Worm (Caenorhabditis elegans) whole organism, mixed stage, embryonic: ENCODE results near the gene R07E4.1.
A peak's percentile ranks its signal among the peaks of the same experiment; 100 is the strongest.

Experiments
- M03D4.4 ChIP-seq: sonication (generic microtip); optimal IDR thresholded peaks from 2 replicates; lab custom pipeline; 2017; ENCODE audit warnings: mild to moderate bottlenecking, missing genetic modification characterization, missing compliant biosample characterization
- bed-3 ChIP-seq: fragments of 200-800 bp; sonication (Bioruptor generic); optimal IDR thresholded peaks from 3 replicates; lab custom pipeline; 2018; ENCODE audit warnings: mild to moderate bottlenecking, missing genetic modification characterization, moderate library complexity, missing compliant biosample characterization
- blmp-1 ChIP-seq: fragments of 150-350 bp; optimal IDR thresholded peaks from 2 replicates; lab custom pipeline; 2014; ENCODE audit warnings: missing biosample characterization, missing genetic modification characterization
- ceh-39 ChIP-seq: fragments of 150-350 bp; optimal IDR thresholded peaks from 2 replicates; lab custom pipeline; 2014; ENCODE audit warnings: missing biosample characterization, missing genetic modification characterization
- ceh-43 ChIP-seq: fragments of 200-800 bp; sonication (Bioruptor generic); optimal IDR thresholded peaks from 2 replicates; lab custom pipeline; 2018; ENCODE audit warnings: mild to moderate bottlenecking, missing genetic modification characterization, moderate library complexity, missing compliant biosample characterization
- ceh-83 ChIP-seq: fragments of 200-800 bp; sonication (Bioruptor generic); optimal IDR thresholded peaks from 2 replicates; lab custom pipeline; 2018; ENCODE audit warnings: mild to moderate bottlenecking, missing genetic modification characterization, missing compliant biosample characterization
- ces-1 ChIP-seq: fragments of 150-350 bp; optimal IDR thresholded peaks from 2 replicates; lab custom pipeline; 2014; ENCODE audit warnings: missing biosample characterization, missing genetic modification reagents, missing genetic modification characterization
- cnd-1 ChIP-seq: fragments of 200-800 bp; sonication (Bioruptor generic); optimal IDR thresholded peaks from 2 replicates; lab custom pipeline; 2018; ENCODE audit warnings: mild to moderate bottlenecking, missing genetic modification characterization, missing compliant biosample characterization
- drap-1 ChIP-seq: fragments of 200-800 bp; sonication (Bioruptor generic); optimal IDR thresholded peaks from 3 replicates; lab custom pipeline; 2018; ENCODE audit warnings: mild to moderate bottlenecking, missing genetic modification characterization, missing compliant biosample characterization
- elt-1 ChIP-seq: sonication (generic microtip); optimal IDR thresholded peaks from 2 replicates; lab custom pipeline; 2017; ENCODE audit warnings: missing genetic modification characterization, mild to moderate bottlenecking, missing compliant biosample characterization, antibody characterized with exemption, moderate library complexity, borderline replicate concordance; ENCODE audit not compliant: insufficient read depth
- elt-3 ChIP-seq: fragments of 150-350 bp; optimal IDR thresholded peaks from 2 replicates; lab custom pipeline; 2014; ENCODE audit warnings: missing biosample characterization, missing genetic modification characterization
- flh-1 ChIP-seq: fragments of 200-800 bp; sonication (Bioruptor generic); optimal IDR thresholded peaks from 2 replicates; lab custom pipeline; 2018; ENCODE audit warnings: mild to moderate bottlenecking, missing genetic modification characterization, moderate library complexity, missing compliant biosample characterization
- ham-2 ChIP-seq: fragments of 200-800 bp; sonication (Bioruptor generic); optimal IDR thresholded peaks from 2 replicates; lab custom pipeline; 2018; ENCODE audit warnings: mild to moderate bottlenecking, missing genetic modification characterization, missing compliant biosample characterization
- lin-32 ChIP-seq: fragments of 200-800 bp; sonication (Bioruptor generic); optimal IDR thresholded peaks from 2 replicates; lab custom pipeline; 2018; ENCODE audit warnings: mild to moderate bottlenecking, missing genetic modification characterization, missing compliant biosample characterization
- mab-5 ChIP-seq: fragments of 150-350 bp; optimal IDR thresholded peaks from 2 replicates; lab custom pipeline; 2014; ENCODE audit warnings: missing biosample characterization, missing genetic modification characterization
- mep-1 ChIP-seq: fragments of 150-350 bp; optimal IDR thresholded peaks from 2 replicates; lab custom pipeline; 2017; ENCODE audit warnings: missing biosample characterization, missing genetic modification reagents, missing genetic modification characterization, inconsistent platforms
- mls-2 ChIP-seq: sonication (generic microtip); optimal IDR thresholded peaks from 2 replicates; lab custom pipeline; 2016; ENCODE audit warnings: mild to moderate bottlenecking, missing genetic modification characterization, moderate library complexity, missing compliant biosample characterization
- nhr-12 ChIP-seq: fragments of 150-350 bp; optimal IDR thresholded peaks from 2 replicates; lab custom pipeline; 2014; ENCODE audit warnings: missing biosample characterization, missing genetic modification characterization
- nhr-2 ChIP-seq: fragments of 150-350 bp; optimal IDR thresholded peaks from 2 replicates; lab custom pipeline; 2014; ENCODE audit warnings: missing biosample characterization, missing genetic modification characterization
- nhr-237 ChIP-seq: fragments of 150-350 bp; optimal IDR thresholded peaks from 2 replicates; lab custom pipeline; 2014; ENCODE audit warnings: missing biosample characterization, missing genetic modification characterization
- nhr-28 ChIP-seq: fragments of 150-350 bp; optimal IDR thresholded peaks from 2 replicates; lab custom pipeline; 2014; ENCODE audit warnings: missing biosample characterization, missing genetic modification characterization
- nhr-76 ChIP-seq: sonication (generic microtip); optimal IDR thresholded peaks from 2 replicates; lab custom pipeline; 2017; ENCODE audit warnings: missing biosample characterization, missing genetic modification characterization
- pha-4 ChIP-seq: fragments of 150-350 bp; optimal IDR thresholded peaks from 2 replicates; lab custom pipeline; 2018; ENCODE audit warnings: missing biosample characterization, missing genetic modification reagents, missing genetic modification characterization
- snpc-4 ChIP-seq: fragments of 150-350 bp; optimal IDR thresholded peaks from 2 replicates; lab custom pipeline; 2014; ENCODE audit warnings: missing biosample characterization, missing genetic modification characterization
- sptf-1 ChIP-seq: sonication (generic microtip); optimal IDR thresholded peaks from 2 replicates; lab custom pipeline; 2017; ENCODE audit warnings: mild to moderate bottlenecking, missing genetic modification characterization, moderate library complexity, missing compliant biosample characterization
- unc-120 ChIP-seq: sonication (generic microtip); optimal IDR thresholded peaks from 2 replicates; lab custom pipeline; 2017; ENCODE audit warnings: missing genetic modification characterization, missing compliant biosample characterization; ENCODE audit not compliant: poor library complexity, severe bottlenecking
- unc-39 ChIP-seq: fragments of 150-350 bp; optimal IDR thresholded peaks from 2 replicates; lab custom pipeline; 2014; ENCODE audit warnings: missing biosample characterization, missing genetic modification characterization
- zip-8 ChIP-seq: fragments of 150-350 bp; optimal IDR thresholded peaks from 2 replicates; lab custom pipeline; 2014; ENCODE audit warnings: missing biosample characterization, missing genetic modification characterization
- ztf-11 ChIP-seq: fragments of 150-350 bp; optimal IDR thresholded peaks from 2 replicates; lab custom pipeline; 2014; ENCODE audit warnings: missing biosample characterization, missing genetic modification characterization

R07E4.1 gene

ce11 chrX:5994004-5994403, 35.1 kb downstream of the R07E4.1 start:
- TF ChIP-seq ham-2 (GFP tag; lab: Kevin White, UChicago) (peak; percentile 62), unc-39 (tag; lab: Kevin White, UChicago) (no peak), mls-2 (no peak), ces-1 (GFP tag; lab: Kevin White, UChicago) (peak; percentile 6)

DNA sequence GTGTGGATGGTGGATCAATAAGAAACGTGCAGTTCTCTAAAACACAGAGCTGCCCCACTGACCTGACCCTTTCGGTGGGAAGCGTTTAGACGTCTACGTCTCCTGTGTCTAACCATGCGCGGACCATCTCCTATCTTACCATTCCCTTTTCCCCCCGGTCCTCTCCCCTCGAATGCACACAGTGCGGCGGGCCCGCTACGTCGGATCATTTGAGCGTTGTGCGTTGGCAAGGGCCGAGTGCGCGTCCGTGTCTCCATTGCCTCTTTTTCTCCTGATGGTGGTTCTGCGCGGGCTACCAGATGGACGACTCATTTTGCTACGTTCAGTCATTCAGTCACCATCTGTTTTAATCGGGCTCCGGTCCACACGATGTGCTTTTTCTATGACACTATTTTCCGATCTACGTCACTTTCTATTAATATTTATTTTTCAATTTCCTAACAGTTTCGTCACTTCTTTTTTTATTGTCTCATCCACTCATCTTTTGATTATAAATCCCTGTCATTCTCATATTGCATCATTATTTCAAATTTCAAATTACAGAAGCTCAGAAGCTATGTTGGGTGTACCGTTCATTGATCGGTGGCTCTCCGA, 36.8 kb downstream of the R07E4.1 start, which contains the start of gene inx-3:
TSS of gene inx-3 (plus strand) at position 544 of the 594 bp plus-strand sequence.
- TF ChIP-seq nhr-28 (tag; lab: Kevin White, UChicago), result no peak
- TF ChIP-seq M03D4.4 (tag; lab: Kevin White, UChicago), result peak; percentile 38
- TF ChIP-seq pha-4 (tag; lab: Kevin White, UChicago), result no peak
- peak; percentile 20 for TF ChIP-seq zip-8 (tag; lab: Kevin White, UChicago)
- TF ChIP-seq ztf-11 (tag; lab: Kevin White, UChicago), result peak; percentile 67
- TF ChIP-seq lin-32, result peak; percentile 54
- TF ChIP-seq cnd-1 (tag; lab: Kevin White, UChicago), result peak; percentile 92
- no peak for TF ChIP-seq nhr-237 (tag; lab: Kevin White, UChicago)
- TF ChIP-seq ceh-39 (tag; lab: Kevin White, UChicago), result peak; percentile 18
- peak; percentile 44 for TF ChIP-seq mls-2
- TF ChIP-seq unc-120 (tag; lab: Kevin White, UChicago), result peak; percentile 3
- peak; percentile 28 for TF ChIP-seq drap-1 (GFP tag; lab: Kevin White, UChicago)
- TF ChIP-seq unc-39 (tag; lab: Kevin White, UChicago), result no peak
- no peak for TF ChIP-seq nhr-12 (tag; lab: Kevin White, UChicago)

DNA sequence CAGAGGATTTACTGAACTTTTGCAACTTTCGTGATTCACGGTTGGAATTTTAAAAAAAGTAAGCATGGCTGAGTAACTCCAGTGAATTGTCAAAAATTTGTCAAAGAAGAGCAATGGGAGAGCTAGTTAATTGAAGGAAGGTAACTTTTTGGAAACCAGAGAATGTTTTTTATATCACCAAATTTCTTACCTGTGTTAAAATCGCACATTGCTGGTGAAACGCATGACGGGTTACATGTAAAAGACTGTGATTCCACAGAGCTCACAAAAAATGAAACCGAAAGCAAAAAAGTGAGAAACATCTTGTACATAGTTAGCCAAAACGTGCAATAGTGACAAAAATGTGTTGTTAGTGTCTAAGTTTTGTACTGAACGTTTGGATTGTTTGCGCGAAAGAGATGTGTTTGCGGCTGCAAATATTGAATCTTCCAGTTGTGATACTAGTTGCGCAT, 40.2 kb downstream of the R07E4.1 start, which contains the start of gene F22F4.9:
TSS of gene F22F4.9 (minus strand) at position 402 of the 452 bp plus-strand sequence.
- TF ChIP-seq mab-5 (tag; lab: Kevin White, UChicago) (no peak), ceh-83 (GFP tag; lab: Kevin White, UChicago) (no peak), M03D4.4 (tag; lab: Kevin White, UChicago) (no peak), ceh-39 (tag; lab: Kevin White, UChicago) (no peak), lin-32 (no peak), nhr-2 (tag; lab: Kevin White, UChicago) (no peak), blmp-1 (no peak), bed-3 (no peak), ceh-43 (no peak), nhr-76 (tag; lab: Kevin White, UChicago) (no peak), ztf-11 (tag; lab: Kevin White, UChicago) (no peak), unc-39 (tag; lab: Kevin White, UChicago) (no peak), flh-1 (GFP tag; lab: Kevin White, UChicago) (no peak), nhr-12 (tag; lab: Kevin White, UChicago) (no peak), mep-1 (tag; lab: Kevin White, UChicago) (no peak), elt-1 (tag; lab: Kevin White, UChicago) (no peak), ces-1 (GFP tag; lab: Kevin White, UChicago) (no peak), elt-3 (no peak), snpc-4 (tag; lab: Kevin White, UChicago) (no peak)

ce11 chrX:6001432-6001831, 42.5 kb downstream of the R07E4.1 start, which contains the start of gene F22F4.4:
F22F4.4 (minus strand) TSS chrX:6001532.
- TF ChIP-seq lin-32, result no peak
- no peak for TF ChIP-seq cnd-1 (tag; lab: Kevin White, UChicago)
- TF ChIP-seq ztf-11 (tag; lab: Kevin White, UChicago), result no peak
- no peak for TF ChIP-seq pha-4 (tag; lab: Kevin White, UChicago)
- TF ChIP-seq nhr-76 (tag; lab: Kevin White, UChicago), result no peak
- TF ChIP-seq zip-8 (tag; lab: Kevin White, UChicago), result no peak
- TF ChIP-seq drap-1 (GFP tag; lab: Kevin White, UChicago), result no peak
- TF ChIP-seq mab-5 (tag; lab: Kevin White, UChicago), result no peak
- no peak for TF ChIP-seq nhr-2 (tag; lab: Kevin White, UChicago)
- TF ChIP-seq ceh-43, result no peak
- TF ChIP-seq snpc-4 (tag; lab: Kevin White, UChicago), result no peak

DNA sequence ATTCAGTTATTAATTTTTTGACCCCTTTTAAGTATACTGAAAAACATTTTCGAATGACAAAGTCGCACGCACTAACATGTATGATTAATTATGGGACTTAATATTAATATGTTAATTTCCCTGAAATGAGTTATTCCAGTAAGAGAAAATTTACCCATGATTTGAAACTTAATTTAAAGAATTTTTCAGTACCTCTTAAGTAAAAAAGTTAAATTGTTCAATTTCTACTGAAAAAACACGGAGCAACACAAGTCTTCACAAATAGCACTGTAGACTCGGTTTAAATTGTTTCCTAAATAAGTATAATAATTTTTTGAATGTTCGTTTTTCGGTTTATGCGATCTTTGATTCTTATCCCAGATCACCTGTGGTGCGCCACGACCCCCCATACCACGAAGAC, 43.6 kb downstream of the R07E4.1 start:
- TF ChIP-seq elt-3, result no peak
- no peak for TF ChIP-seq sptf-1
- no peak for TF ChIP-seq ztf-11 (tag; lab: Kevin White, UChicago)
- no peak for TF ChIP-seq flh-1 (GFP tag; lab: Kevin White, UChicago)
- TF ChIP-seq M03D4.4 (tag; lab: Kevin White, UChicago), result no peak
- TF ChIP-seq blmp-1, result no peak
- no peak for TF ChIP-seq elt-1 (tag; lab: Kevin White, UChicago)
- TF ChIP-seq ceh-39 (tag; lab: Kevin White, UChicago), result no peak
